Worm (Caenorhabditis elegans): Measurements from ENCODE around the gene F10E9.5.

DNA sequence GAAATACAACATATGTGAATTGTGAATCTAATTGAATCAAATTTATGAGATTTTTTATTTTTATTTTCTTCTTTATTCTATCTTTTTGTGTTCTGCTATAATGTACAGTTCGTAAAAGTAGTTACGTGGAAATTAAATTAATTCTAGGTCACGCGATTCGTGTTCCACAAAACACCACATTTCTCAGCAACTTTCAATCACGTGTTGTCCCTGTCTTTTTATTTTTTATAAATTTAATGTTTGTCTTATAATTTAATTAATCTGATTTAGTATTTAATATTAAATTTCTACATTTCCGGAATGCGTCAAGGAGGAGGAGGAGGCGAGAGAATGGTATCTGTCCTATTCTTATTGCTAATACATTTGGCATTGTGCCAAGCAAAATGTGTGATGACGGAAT lies 49.3 kb upstream of the F10E9.5 start, which contains the start of gene ncr-2:
- no peak for TF ChIP-seq skn-1 (tag; optimal IDR thresholded peaks at IDR 0.05)
- no peak for TF ChIP-seq fos-1 (tag; optimal IDR thresholded peaks at IDR 0.05)
- no peak for TF ChIP-seq R02D3.7 (tag; optimal IDR thresholded peaks at IDR 0.05)
- TF ChIP-seq ceh-82 (tag; optimal IDR thresholded peaks at IDR 0.05), result no peak
- no peak for TF ChIP-seq fkh-10 (GFP tag; optimal IDR thresholded peaks at IDR 0.05)
